Fruit fly (Drosophila melanogaster) whole organism, wandering third instar larva: ENCODE data around the gene NijA.

Experiments
- CG32264 ChIP-seq: fragments of 200-800 bp; sonication (Bioruptor generic); optimal IDR thresholded peaks from 2 replicates; lab custom pipeline; 2016; ENCODE audit warnings: missing biosample characterization, missing genetic modification characterization
- CG9705 ChIP-seq: fragments of 200-800 bp; sonication (Bioruptor generic); optimal IDR thresholded peaks from 2 replicates; lab custom pipeline; 2018; ENCODE audit warnings: missing biosample characterization, mild to moderate bottlenecking, missing genetic modification characterization
- CrebA ChIP-seq: fragments of 200-800 bp; sonication (Bioruptor generic); optimal IDR thresholded peaks from 2 replicates; lab custom pipeline; 2016; ENCODE audit warnings: missing biosample characterization, mild to moderate bottlenecking, missing genetic modification characterization, borderline replicate concordance
- Dfd ChIP-seq: fragments of >200 bp; optimal IDR thresholded peaks from 2 replicates; lab custom pipeline; 2017; ENCODE audit warnings: missing biosample characterization, missing genetic modification characterization
- GATAd ChIP-seq: sonication (Bioruptor generic); optimal IDR thresholded peaks from 2 replicates; lab custom pipeline; 2016; ENCODE audit warnings: missing biosample characterization, missing genetic modification characterization
- HLH106 ChIP-seq: fragments of 200-800 bp; optimal IDR thresholded peaks from 3 replicates; lab custom pipeline; 2019; ENCODE audit warnings: missing biosample characterization, mild to moderate bottlenecking, missing genetic modification characterization, moderate library complexity
- Hnf4 ChIP-seq: fragments of 200-800 bp; sonication (Bioruptor generic); optimal IDR thresholded peaks from 2 replicates; lab custom pipeline; 2016; ENCODE audit warnings: missing biosample characterization, mild to moderate bottlenecking, missing genetic modification characterization
- Hr78 ChIP-seq: fragments of >200 bp; optimal IDR thresholded peaks from 2 replicates; lab custom pipeline; 2017; ENCODE audit warnings: missing biosample characterization, missing genetic modification characterization
- Jra ChIP-seq: sonication (Bioruptor generic); optimal IDR thresholded peaks from 2 replicates; lab custom pipeline; 2016; ENCODE audit warnings: missing biosample characterization, missing genetic modification characterization
- Mio ChIP-seq: sonication (Bioruptor generic); optimal IDR thresholded peaks from 2 replicates; lab custom pipeline; 2016; ENCODE audit warnings: missing biosample characterization, missing genetic modification characterization
- Myc ChIP-seq: fragments of >200 bp; optimal IDR thresholded peaks from 2 replicates; lab custom pipeline; 2017
- OdsH ChIP-seq: fragments of 200-800 bp; sonication (Bioruptor generic); optimal IDR thresholded peaks from 2 replicates; lab custom pipeline; 2016; ENCODE audit warnings: missing biosample characterization, mild to moderate bottlenecking, missing genetic modification characterization
- Rel ChIP-seq, 2 experiments: fragments of 200-800 bp; sonication (Bioruptor generic) in 1 of 2; optimal IDR thresholded peaks; 2 replicates in 1 of 2; 3 replicates in 1 of 2; lab custom pipeline; 2016 to 2019; ENCODE audit warnings: mild to moderate bottlenecking in 2 of 2, missing biosample characterization in 2 of 2, missing genetic modification characterization in 2 of 2, moderate library complexity in 1 of 2
- Sp1 ChIP-seq: fragments of 200-800 bp; sonication (Bioruptor generic); optimal IDR thresholded peaks from 3 replicates; lab custom pipeline; 2019; ENCODE audit warnings: missing biosample characterization, mild to moderate bottlenecking, missing genetic modification characterization, moderate library complexity
- Vsx2 ChIP-seq: fragments of 200-300, 225-300 bp; sonication (Bioruptor generic); optimal IDR thresholded peaks from 2 replicates; lab custom pipeline; 2018; ENCODE audit warnings: missing biosample characterization, missing genetic modification characterization; ENCODE audit not compliant: partially characterized antibody
- br ChIP-seq: fragments of 200-800 bp; sonication (Bioruptor generic); optimal IDR thresholded peaks from 2 replicates; lab custom pipeline; 2016; ENCODE audit warnings: missing biosample characterization, missing genetic modification characterization
- brk ChIP-seq: fragments of 200-800 bp; sonication (Bioruptor generic); optimal IDR thresholded peaks from 2 replicates; lab custom pipeline; 2016; ENCODE audit warnings: missing biosample characterization, mild to moderate bottlenecking, missing genetic modification characterization
- dl ChIP-seq, 2 experiments: fragments of 175-275, 200-275 bp in 1 of 2; fragments of 200-275 bp in 1 of 2; sonication (Bioruptor generic); optimal IDR thresholded peaks; lab custom pipeline; 2018; ENCODE audit warnings: mild to moderate bottlenecking in 2 of 2, missing biosample characterization in 2 of 2, missing genetic modification characterization in 2 of 2, moderate library complexity in 2 of 2; ENCODE audit not compliant: partially characterized antibody in 2 of 2, insufficient read depth in 1 of 2
- dmrt93B ChIP-seq: fragments of 200-800 bp; sonication (Bioruptor generic); optimal IDR thresholded peaks from 2 replicates; lab custom pipeline; 2018; ENCODE audit warnings: missing biosample characterization, mild to moderate bottlenecking, missing genetic modification characterization
- ey ChIP-seq: fragments of 200-800 bp; sonication (Bioruptor generic); optimal IDR thresholded peaks from 2 replicates; lab custom pipeline; 2016; ENCODE audit warnings: missing biosample characterization, missing genetic modification characterization
- foxo ChIP-seq, 2 experiments: fragments of 200-800 bp; sonication (Bioruptor generic); optimal IDR thresholded peaks; 2 replicates in 1 of 2; 3 replicates in 1 of 2; lab custom pipeline; 2016 to 2017; ENCODE audit warnings: missing biosample characterization in 2 of 2, missing genetic modification characterization in 2 of 2
- fru ChIP-seq: fragments of 200-800 bp; sonication (Bioruptor generic); optimal IDR thresholded peaks from 3 replicates; lab custom pipeline; 2016; ENCODE audit warnings: missing biosample characterization, mild to moderate bottlenecking, missing genetic modification characterization
- h ChIP-seq: fragments of 200-800 bp; sonication (Bioruptor generic); optimal IDR thresholded peaks from 3 replicates; lab custom pipeline; 2016; ENCODE audit warnings: missing biosample characterization, mild to moderate bottlenecking, missing genetic modification characterization
- jim ChIP-seq: fragments of 175-275, 200-325 bp; sonication (Bioruptor generic); optimal IDR thresholded peaks from 2 replicates; lab custom pipeline; 2016; ENCODE audit warnings: missing biosample characterization, mild to moderate bottlenecking, missing genetic modification characterization
- lola ChIP-seq: fragments of >200 bp; optimal IDR thresholded peaks from 2 replicates; lab custom pipeline; 2017; ENCODE audit warnings: missing biosample characterization, missing genetic modification characterization
- pan ChIP-seq: fragments of >200 bp; optimal IDR thresholded peaks from 2 replicates; lab custom pipeline; 2017
- psq ChIP-seq: fragments of 200-800 bp; sonication (Bioruptor generic); optimal IDR thresholded peaks from 3 replicates; lab custom pipeline; 2017; ENCODE audit warnings: missing biosample characterization, mild to moderate bottlenecking, missing genetic modification characterization, moderate library complexity
- rgr ChIP-seq: fragments of 200-800 bp; sonication (Bioruptor generic); optimal IDR thresholded peaks from 3 replicates; lab custom pipeline; 2016; ENCODE audit warnings: missing biosample characterization, mild to moderate bottlenecking, missing genetic modification characterization
- sage ChIP-seq: fragments of 200-800 bp; sonication (Bioruptor generic); optimal IDR thresholded peaks from 2 replicates; lab custom pipeline; 2016; ENCODE audit warnings: missing biosample characterization, mild to moderate bottlenecking, missing genetic modification characterization
- sv ChIP-seq: fragments of 200-800 bp; sonication (Bioruptor generic); optimal IDR thresholded peaks from 3 replicates; lab custom pipeline; 2016; ENCODE audit warnings: missing biosample characterization, missing genetic modification characterization
- tai ChIP-seq: sonication (Bioruptor generic); optimal IDR thresholded peaks from 2 replicates; lab custom pipeline; 2016; ENCODE audit warnings: missing biosample characterization, missing genetic modification characterization
- usp ChIP-seq: fragments of >200 bp; optimal IDR thresholded peaks from 2 replicates; lab custom pipeline; 2017; ENCODE audit warnings: missing biosample characterization, missing genetic modification characterization
- woc ChIP-seq: sonication (Bioruptor generic); optimal IDR thresholded peaks from 2 replicates; lab custom pipeline; 2016; ENCODE audit warnings: missing biosample characterization, mild to moderate bottlenecking, missing genetic modification characterization

Gene NijA

dm6 chr3L:10693709-10694403 lies 2.8 kb downstream of the NijA start, which contains the start of gene ND-13B (continued):
- TF ChIP-seq dl (GFP tag; optimal IDR thresholded peaks at IDR 0.05; lab: Kevin White, UChicago; ENCODE audit: insufficient read depth in 1 of 2, partially characterized antibody in 2 of 2) (no peak), Myc (lab: Kevin White, UChicago) (peak; percentile 42), CG32264 (GFP tag; lab: Kevin White, UChicago) (no peak), pan (lab: Kevin White, UChicago) (no peak), GATAd (GFP tag; lab: Kevin White, UChicago) (no peak)

dm6 chr3L:10692459-10693217 lies 4.0 kb downstream of the NijA start, which contains the start of gene CG33493:
Gene CG33493, minus strand, starts transcription at chr3L:10693167.
- no peak for TF ChIP-seq lola (GFP tag; lab: Kevin White, UChicago)
- no peak for TF ChIP-seq Hr78 (GFP tag; lab: Kevin White, UChicago)
- no peak for TF ChIP-seq psq
- no peak for TF ChIP-seq Rel (GFP tag; optimal IDR thresholded peaks at IDR 0.05; lab: Kevin White, UChicago)
- TF ChIP-seq Rel (tag; optimal IDR thresholded peaks at IDR 0.05; lab: Kevin White, UChicago), result peak; percentile 9

- TF ChIP-seq Rel (GFP tag; optimal IDR thresholded peaks at IDR 0.05; lab: Kevin White, UChicago) (no peak), Rel (tag; optimal IDR thresholded peaks at IDR 0.05; lab: Kevin White, UChicago) (peak; percentile 11), Dfd (no peak), woc (peak; percentile 8)
Observed at dm6 chr3L:10690904-10691408, 5.7 kb downstream of the NijA start, which contains the start of gene CG11811. Gene CG11811, plus strand, starts transcription at chr3L:10691024.

dm6 chr3L:10686625-10687024 lies 10.1 kb downstream of the NijA start:
- TF ChIP-seq Mio (no peak), woc (no peak), Dfd (no peak)

- no peak for TF ChIP-seq GATAd (GFP tag; lab: Kevin White, UChicago)
- no peak for TF ChIP-seq sage
- TF ChIP-seq woc, result no peak
- TF ChIP-seq psq, result no peak
- no peak for TF ChIP-seq Dfd
- no peak for TF ChIP-seq tai (GFP tag; lab: Kevin White, UChicago)
- no peak for TF ChIP-seq sv (GFP tag; lab: Kevin White, UChicago)
- TF ChIP-seq Sp1 (GFP tag; lab: Kevin White, UChicago), result no peak
- no peak for TF ChIP-seq rgr
- no peak for TF ChIP-seq Vsx2 (GFP tag; lab: Kevin White, UChicago)
- TF ChIP-seq foxo (GFP tag; optimal IDR thresholded peaks at IDR 0.05; lab: Kevin White, UChicago), result no peak
- TF ChIP-seq ey (GFP tag; lab: Kevin White, UChicago), result no peak
- no peak for TF ChIP-seq brk (GFP tag; lab: Kevin White, UChicago)
- TF ChIP-seq CrebA (GFP tag; lab: Kevin White, UChicago), result no peak
- TF ChIP-seq OdsH (GFP tag; lab: Kevin White, UChicago), result no peak
- TF ChIP-seq Hr78 (GFP tag; lab: Kevin White, UChicago), result no peak
- no peak for TF ChIP-seq usp (GFP tag; lab: Kevin White, UChicago)
Observed at dm6 chr3L:10684492-10684891, 12.2 kb downstream of the NijA start.

dm6 chr3L:10683899-10684340 lies 12.8 kb downstream of the NijA start:
- TF ChIP-seq h (GFP tag; lab: Kevin White, UChicago) (peak; percentile 36), lola (GFP tag; lab: Kevin White, UChicago) (no peak), Jra (GFP tag; lab: Kevin White, UChicago) (no peak), jim (GFP tag; lab: Kevin White, UChicago) (no peak), Hnf4 (GFP tag; lab: Kevin White, UChicago) (peak; percentile 3), Sp1 (GFP tag; lab: Kevin White, UChicago) (no peak), br (GFP tag; lab: Kevin White, UChicago) (peak; percentile 45), rgr (peak; percentile 14), ey (GFP tag; lab: Kevin White, UChicago) (peak; percentile 31), fru (GFP tag; lab: Kevin White, UChicago) (peak; percentile 21), woc (peak; percentile 13), tai (GFP tag; lab: Kevin White, UChicago) (no peak), CrebA (GFP tag; lab: Kevin White, UChicago) (no peak), CG9705 (GFP tag; lab: Kevin White, UChicago) (peak; percentile 17), HLH106 (tag; lab: Kevin White, UChicago) (peak; percentile 59), dmrt93B (no peak), foxo (GFP tag; optimal IDR thresholded peaks at IDR 0.05; lab: Kevin White, UChicago) (peak in 1 of 2 experiments; percentile 51)
- TF ChIP-seq, all 38 proteins: peak for 10
